Fruit fly (Drosophila melanogaster): ENCODE results near the gene Dhc1.
"Not testable (repeated sequence)": the region's sequence is repeated elsewhere in the genome, so short reads cannot be mapped to it uniquely, and the experiment has no call there.

The Dhc1 gene

DNA sequence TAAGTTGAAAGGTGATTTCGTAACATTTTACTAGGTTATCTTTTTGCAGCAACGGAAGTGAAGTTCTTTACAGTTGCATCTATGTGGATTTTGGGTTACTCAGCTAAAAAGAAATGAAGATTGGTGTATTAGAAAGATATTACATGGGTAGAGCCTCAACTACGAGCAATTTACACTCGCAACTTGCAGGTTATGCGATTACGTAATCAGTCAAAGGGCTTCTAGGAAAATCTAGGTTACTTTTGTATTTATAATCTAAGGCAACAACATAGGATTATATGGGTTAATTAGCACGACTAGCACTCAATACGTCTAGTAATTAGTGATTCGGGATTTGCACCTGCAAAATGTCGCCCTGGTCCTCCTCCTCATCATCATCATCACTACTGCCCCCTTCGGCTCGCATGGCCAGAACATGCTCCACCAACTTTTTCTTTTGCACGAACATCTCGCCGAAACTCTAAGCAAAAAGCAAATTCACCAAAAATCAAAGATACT is at the start of gene Dhc1:
Dhc1 (minus strand) TSS at position 448 of the 498 bp plus-strand sequence.
- no peak for TF ChIP-seq CTCF (optimal IDR thresholded peaks at IDR 0.05)
- no peak for TF ChIP-seq CG8478 (optimal IDR thresholded peaks at IDR 0.05)

DNA sequence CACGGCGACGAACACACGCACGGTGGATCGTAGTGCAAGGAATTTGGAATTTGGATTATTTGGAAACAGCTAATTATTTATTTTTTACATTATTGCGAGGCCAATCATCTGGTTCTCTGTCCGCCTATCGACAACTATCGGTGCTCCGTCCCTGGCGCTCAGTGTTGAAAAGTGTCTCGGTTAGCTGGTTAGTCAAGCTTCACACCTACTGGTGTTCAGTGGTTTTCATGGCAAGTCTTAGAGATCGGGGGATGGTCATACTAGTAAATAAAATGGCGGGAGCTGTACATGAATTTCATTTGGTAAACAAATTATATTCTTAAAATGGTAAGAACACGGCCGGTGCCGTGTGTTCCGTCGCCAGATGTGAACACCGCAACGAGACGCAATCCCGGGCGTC is 36.4 kb upstream of the Dhc1 start, which contains the start of the genes trbd and dmt:
trbd (minus strand) TSS at position 152 of the 400 bp plus-strand sequence.
dmt (plus strand) TSS at position 257 of the 400 bp plus-strand sequence.
- TF ChIP-seq CG8478 (optimal IDR thresholded peaks at IDR 0.05): no peak
- TF ChIP-seq CTCF (optimal IDR thresholded peaks at IDR 0.05): peak; percentile 44 to 65

DNA sequence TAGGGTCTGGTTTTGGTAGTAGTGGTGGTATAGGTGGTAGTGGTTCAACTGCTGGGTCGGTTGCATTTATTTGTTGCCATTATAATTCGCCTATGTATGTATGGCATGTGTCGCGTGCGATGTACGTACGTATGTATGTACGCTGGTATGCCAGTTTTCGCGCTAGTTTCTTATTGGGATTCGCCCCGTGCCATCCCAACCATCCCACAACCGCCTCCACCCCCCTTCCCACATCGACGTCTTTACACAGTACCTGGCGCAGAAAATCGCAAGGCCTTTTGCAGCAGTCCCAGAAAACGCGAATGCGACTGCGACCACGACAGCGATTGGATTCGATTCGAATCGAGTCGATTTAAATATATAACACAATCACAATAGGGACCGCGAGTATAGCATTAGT is 35.8 kb upstream of the Dhc1 start:
- TF ChIP-seq CTCF (optimal IDR thresholded peaks at IDR 0.05) (no peak), CG8478 (optimal IDR thresholded peaks at IDR 0.05) (no peak)

DNA sequence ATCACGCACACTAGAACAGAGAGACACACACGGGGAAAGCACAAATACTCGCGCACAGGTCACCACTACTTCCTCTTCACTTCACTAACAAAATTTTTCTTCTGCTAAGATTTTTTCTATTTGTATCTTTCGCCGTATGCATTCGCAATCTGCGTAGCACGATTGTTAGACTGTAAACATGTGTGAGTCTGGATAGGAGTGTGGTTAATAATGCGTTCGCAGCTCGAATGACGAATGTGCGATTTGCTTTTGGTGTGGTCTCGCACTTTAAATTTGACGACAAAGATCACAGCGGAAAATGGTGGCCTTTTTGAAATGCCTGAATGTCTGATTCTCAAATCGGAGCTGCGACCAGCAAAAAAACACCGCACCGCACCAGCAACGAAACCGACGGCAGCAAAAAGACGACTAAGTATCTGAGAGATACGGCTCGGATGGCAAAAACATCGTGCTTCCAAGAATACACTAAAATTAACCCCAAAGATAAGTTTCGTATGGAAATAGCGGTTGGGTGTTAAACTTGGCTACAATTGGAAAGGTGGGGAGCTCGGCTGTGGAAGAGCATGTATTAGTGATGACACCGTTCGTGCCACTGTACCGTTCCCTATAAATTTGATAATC is 30.7 kb upstream of the Dhc1 start, which contains the start of gene Unc-115a:
Unc-115a (minus strand) TSS at position 410 of the 621 bp plus-strand sequence.
- TF ChIP-seq CTCF (optimal IDR thresholded peaks at IDR 0.05) (peak; percentile 69 to 72), CG8478 (optimal IDR thresholded peaks at IDR 0.05) (no peak)

dm6 chr3R:9704183-9705007 is 30.0 kb upstream of the Dhc1 start:
- TF ChIP-seq CTCF (optimal IDR thresholded peaks at IDR 0.05): no peak
- TF ChIP-seq CG8478 (optimal IDR thresholded peaks at IDR 0.05): no peak

DNA sequence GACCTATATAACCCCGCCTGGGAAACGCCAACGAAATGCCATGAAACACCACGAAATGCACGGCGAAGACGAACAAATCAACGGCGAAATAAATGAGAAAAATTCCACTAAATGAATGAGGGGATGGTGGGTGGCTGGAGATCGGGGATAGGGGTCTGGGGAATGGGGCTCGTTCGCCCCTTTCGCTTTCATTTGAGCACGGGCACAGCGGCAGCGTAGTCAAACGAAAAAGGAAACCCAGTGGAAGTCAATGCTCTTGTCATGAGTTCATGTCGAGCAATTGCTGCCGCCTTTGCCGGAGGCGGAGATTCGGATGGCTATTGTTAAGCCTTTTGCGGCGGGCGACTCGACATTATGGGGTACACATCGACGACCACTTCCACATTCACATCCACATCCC is 28.8 kb upstream of the Dhc1 start:
- TF ChIP-seq CTCF (optimal IDR thresholded peaks at IDR 0.05): no peak
- no peak for TF ChIP-seq CG8478 (optimal IDR thresholded peaks at IDR 0.05)

DNA sequence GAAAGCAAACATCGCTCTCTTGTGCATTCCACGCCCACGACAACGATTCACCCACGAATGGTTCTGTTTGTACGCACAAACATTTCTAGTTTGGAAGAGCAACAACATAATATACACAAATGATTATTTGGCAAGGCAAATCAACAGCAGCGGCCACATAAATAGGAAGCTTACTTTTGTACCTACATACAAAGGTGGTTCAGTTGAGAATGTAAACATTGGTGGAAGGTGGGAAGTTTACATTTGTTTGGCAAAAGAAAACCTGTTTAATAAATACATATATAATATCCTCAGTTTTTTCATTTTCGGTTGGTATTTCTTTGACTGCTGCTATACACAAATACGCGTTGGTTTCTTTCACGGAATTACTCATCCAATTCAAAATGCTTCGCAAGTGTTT is 28.1 kb upstream of the Dhc1 start:
- no peak for TF ChIP-seq CG8478 (optimal IDR thresholded peaks at IDR 0.05)
- TF ChIP-seq CTCF (optimal IDR thresholded peaks at IDR 0.05): no peak

DNA sequence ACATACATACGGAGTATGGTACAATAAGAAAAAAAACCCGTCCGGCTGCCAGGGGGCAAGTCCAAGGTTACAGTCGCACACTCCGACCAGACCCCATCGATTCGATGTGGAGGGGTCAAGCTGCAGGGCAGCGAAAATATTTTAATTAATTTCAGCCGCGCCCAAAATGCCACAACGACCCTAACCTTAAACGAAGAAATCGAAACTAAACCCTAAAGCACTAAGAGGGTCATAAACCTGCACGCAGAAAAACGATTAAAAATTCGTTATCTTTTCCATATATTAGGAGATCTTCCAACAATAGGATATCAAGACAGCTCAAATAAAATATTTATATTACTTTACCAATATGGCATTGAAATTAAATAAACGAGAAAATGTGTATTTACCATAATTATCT is 27.5 kb upstream of the Dhc1 start:
- TF ChIP-seq CTCF (optimal IDR thresholded peaks at IDR 0.05) (no peak), CG8478 (optimal IDR thresholded peaks at IDR 0.05) (no peak)

dm6 chr3R:9701148-9701703 is 26.8 kb upstream of the Dhc1 start:
- TF ChIP-seq CG8478 (optimal IDR thresholded peaks at IDR 0.05) (no peak), CTCF (optimal IDR thresholded peaks at IDR 0.05) (no peak)

- no peak for TF ChIP-seq CTCF (optimal IDR thresholded peaks at IDR 0.05)
- TF ChIP-seq CG8478 (optimal IDR thresholded peaks at IDR 0.05): no peak
Measured at dm6 chr3R:9700513-9700912, 26.1 kb upstream of the Dhc1 start.

DNA sequence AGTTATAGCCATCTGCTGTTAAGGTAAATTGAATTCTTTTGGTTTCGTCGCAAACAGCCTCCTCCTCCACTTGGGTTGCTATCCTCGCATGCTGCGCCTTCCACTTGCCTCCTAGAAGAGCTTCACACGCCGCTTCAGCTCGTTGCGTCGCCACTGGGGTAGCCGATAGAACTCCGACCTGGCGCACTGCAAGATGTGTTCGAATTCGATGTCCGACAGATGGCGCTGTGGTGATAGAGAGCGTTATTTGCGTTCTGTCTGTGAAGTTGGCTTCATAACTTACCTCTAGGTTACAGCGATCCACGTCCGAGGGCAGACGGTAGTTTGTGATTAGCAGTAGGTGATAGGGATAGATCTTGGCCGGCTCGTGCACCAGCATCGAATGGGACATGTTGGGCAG is 20.6 kb upstream of the Dhc1 start:
- TF ChIP-seq CG8478 (optimal IDR thresholded peaks at IDR 0.05) (no peak), CTCF (optimal IDR thresholded peaks at IDR 0.05) (peak; percentile 73 to 85)

dm6 chr3R:9692675-9693129 is 18.3 kb upstream of the Dhc1 start, which contains the start of the genes Unc-115b, p24-2 and CG32939:
TSS of gene Unc-115b (minus strand) at chr3R:9692775.
TSS of gene p24-2 (minus strand) at chr3R:9692794.
TSS of gene CG32939 (plus strand) at chr3R:9693079.
- not testable (repeated sequence) for TF ChIP-seq CG8478, CTCF (optimal IDR thresholded peaks at IDR 0.05)

DNA sequence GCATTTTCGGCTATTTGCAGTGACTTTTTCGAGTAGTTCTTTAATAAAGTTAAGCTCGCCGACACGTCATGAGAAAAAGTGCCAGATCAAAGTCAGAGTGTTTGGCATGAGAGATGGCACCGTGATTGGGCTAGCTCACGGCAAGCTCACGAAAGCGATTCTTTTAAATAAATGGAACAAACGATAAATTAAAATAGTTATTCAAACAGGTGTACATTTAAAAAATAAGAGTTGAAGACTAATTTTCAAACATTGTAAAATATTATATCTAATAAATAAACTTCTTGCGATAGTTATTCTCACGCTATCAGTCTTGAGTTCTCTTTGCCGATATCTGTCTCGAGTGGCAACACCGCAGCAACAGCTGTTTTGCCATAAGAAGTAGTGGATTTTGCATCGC is 10.9 kb upstream of the Dhc1 start, which contains the start of the genes eca and CG18542:
eca (minus strand) TSS at position 101 of the 400 bp plus-strand sequence.
CG18542 (plus strand) TSS at position 385 of the 400 bp plus-strand sequence.
- not testable (repeated sequence) for TF ChIP-seq CTCF, CG8478 (optimal IDR thresholded peaks at IDR 0.05)

- no peak for TF ChIP-seq CG8478 (optimal IDR thresholded peaks at IDR 0.05)
- no peak for TF ChIP-seq CTCF (optimal IDR thresholded peaks at IDR 0.05)
Measured at dm6 chr3R:9684125-9684524, 9.7 kb upstream of the Dhc1 start, which contains the start of gene CG9444. TSS of gene CG9444 (minus strand) at chr3R:9684264.

Measured in S2 (cell line).